Fruit fly (Drosophila melanogaster) whole organism, embryonic: ENCODE results near the gene CG7386.

ENCODE experiments used
- B-H2 ChIP-seq: fragments of 200-800 bp; sonication (Bioruptor generic); optimal IDR thresholded peaks from 2 replicates; lab custom pipeline; 2018; ENCODE audit warnings: missing biosample characterization, mild to moderate bottlenecking, missing genetic modification characterization
- CG1024 ChIP-seq: fragments of 200-800 bp; sonication (Bioruptor generic); IDR thresholded peaks from 2 replicates; pipeline ENCODE4 v1.3.6; 2022; ENCODE audit warnings: missing biosample characterization, missing genetic modification characterization
- CG12155 ChIP-seq: fragments of 200-800 bp; sonication (Bioruptor generic); optimal IDR thresholded peaks from 3 replicates; lab custom pipeline; 2016; ENCODE audit warnings: missing biosample characterization, missing genetic modification characterization
- CG13894 ChIP-seq: fragments of 200-800 bp; sonication (Bioruptor generic); optimal IDR thresholded peaks from 3 replicates; lab custom pipeline; 2018; ENCODE audit warnings: missing biosample characterization, mild to moderate bottlenecking, missing genetic modification characterization, moderate library complexity
- CG1529 ChIP-seq: fragments of 200-800 bp; sonication (Bioruptor generic); optimal IDR thresholded peaks from 3 replicates; lab custom pipeline; 2018; ENCODE audit warnings: missing biosample characterization, missing genetic modification characterization
- CG1603 ChIP-seq: fragments of 200-800 bp; sonication (Bioruptor generic); optimal IDR thresholded peaks from 2 replicates; lab custom pipeline; 2019; ENCODE audit warnings: missing biosample characterization, mild to moderate bottlenecking, missing genetic modification characterization, moderate library complexity
- CG17361 ChIP-seq: fragments of 200-800 bp; sonication (Bioruptor generic); IDR thresholded peaks from 3 replicates; pipeline ENCODE4 v1.3.6; 2022; ENCODE audit warnings: missing biosample characterization, missing genetic modification characterization
- CG17802 ChIP-seq: fragments of 200-800 bp; sonication (Bioruptor generic); optimal IDR thresholded peaks from 2 replicates; lab custom pipeline; 2018; ENCODE audit warnings: missing biosample characterization, mild to moderate bottlenecking, missing genetic modification characterization, moderate library complexity
- CG2678 ChIP-seq: fragments of 200-800 bp; sonication (Bioruptor generic); optimal IDR thresholded peaks from 3 replicates; lab custom pipeline; 2019; ENCODE audit warnings: missing biosample characterization, mild to moderate bottlenecking, missing genetic modification characterization, moderate library complexity
- CG30020 ChIP-seq: fragments of 200-800 bp; optimal IDR thresholded peaks from 2 replicates; lab custom pipeline; 2019; ENCODE audit warnings: missing biosample characterization, mild to moderate bottlenecking, missing genetic modification characterization, moderate library complexity
- CG33213 ChIP-seq: fragments of 200-800 bp; sonication (Bioruptor generic); optimal IDR thresholded peaks from 3 replicates; lab custom pipeline; 2016; ENCODE audit warnings: missing biosample characterization, missing genetic modification characterization
- CG33557 ChIP-seq: fragments of 200-800 bp; sonication (Bioruptor generic); optimal IDR thresholded peaks from 2 replicates; lab custom pipeline; 2019; ENCODE audit warnings: missing biosample characterization, mild to moderate bottlenecking, missing genetic modification characterization, moderate library complexity
- CG34224 ChIP-seq: fragments of 200-800 bp; sonication (Bioruptor generic); IDR thresholded peaks from 3 replicates; pipeline ENCODE4 v1.3.6; 2022; ENCODE audit warnings: missing biosample characterization, missing genetic modification characterization; ENCODE audit not compliant: partially characterized antibody
- CG3726 ChIP-seq: fragments of 200-800 bp; sonication (Bioruptor generic); IDR thresholded peaks from 3 replicates; pipeline ENCODE4, ENCODE4 v1.3.6; 2022; ENCODE audit warnings: missing biosample characterization, missing genetic modification characterization
- CG4328 ChIP-seq: fragments of 200-800 bp; sonication (Bioruptor generic); optimal IDR thresholded peaks from 3 replicates; lab custom pipeline; 2017; ENCODE audit warnings: missing biosample characterization, missing genetic modification reagents, missing genetic modification characterization
- CG4707 ChIP-seq: fragments of 200-800 bp; sonication (Bioruptor generic); optimal IDR thresholded peaks from 2 replicates; lab custom pipeline; 2018; ENCODE audit warnings: missing biosample characterization, mild to moderate bottlenecking, missing genetic modification characterization, moderate library complexity
- CG4730 ChIP-seq: fragments of 200-800 bp; sonication (Bioruptor generic); IDR thresholded peaks from 2 replicates; pipeline ENCODE4 v1.3.6; 2022; ENCODE audit warnings: missing biosample characterization, missing genetic modification characterization
- CG4854 ChIP-seq: fragments of 200-800 bp; sonication (Bioruptor generic); optimal IDR thresholded peaks from 2 replicates; lab custom pipeline; 2016; ENCODE audit warnings: missing biosample characterization, missing genetic modification characterization, inconsistent platforms
- CG6175 ChIP-seq: fragments of 200-800 bp; sonication (Bioruptor generic); IDR thresholded peaks from 3 replicates; pipeline ENCODE4 v1.3.6; 2022; ENCODE audit warnings: missing biosample characterization, missing genetic modification characterization
- CG7357 ChIP-seq: fragments of 200-800 bp; sonication (Bioruptor generic); IDR thresholded peaks from 3 replicates; pipeline ENCODE4 v1.3.6; 2022; ENCODE audit warnings: missing biosample characterization, missing genetic modification characterization
- CG7839 ChIP-seq: fragments of 200-800 bp; sonication (Bioruptor generic); optimal IDR thresholded peaks from 3 replicates; lab custom pipeline; 2018; ENCODE audit warnings: missing biosample characterization, mild to moderate bottlenecking, missing genetic modification characterization, moderate library complexity
- CG8281 ChIP-seq: fragments of 200-800 bp; sonication (Bioruptor generic); optimal IDR thresholded peaks from 2 replicates; lab custom pipeline; 2018; ENCODE audit warnings: missing biosample characterization, mild to moderate bottlenecking, missing genetic modification characterization, moderate library complexity
- CG9876 ChIP-seq: fragments of 200-800 bp; sonication (Bioruptor generic); optimal IDR thresholded peaks from 2 replicates; lab custom pipeline; 2016; ENCODE audit warnings: missing biosample characterization, missing genetic modification characterization
- CG9932 ChIP-seq: fragments of 200-800 bp; sonication (Bioruptor generic); IDR thresholded peaks from 2 replicates; pipeline ENCODE4 v1.3.6; 2022; ENCODE audit warnings: missing biosample characterization, missing genetic modification characterization
- Doc2 ChIP-seq: fragments of 200-800 bp; sonication (Bioruptor generic); IDR thresholded peaks from 2 replicates; pipeline ENCODE4 v1.3.6; 2022; ENCODE audit warnings: missing biosample characterization, missing genetic modification characterization
- ERR ChIP-seq: fragments of 200-800 bp; sonication (Bioruptor generic); optimal IDR thresholded peaks from 2 replicates; lab custom pipeline; 2016; ENCODE audit warnings: missing biosample characterization, missing genetic modification characterization
- Ets97D ChIP-seq: fragments of 200-800 bp; sonication (Bioruptor generic); optimal IDR thresholded peaks from 3 replicates; lab custom pipeline; 2016; ENCODE audit warnings: missing biosample characterization, missing genetic modification characterization
- HLH3B ChIP-seq: fragments of 200-800 bp; sonication (Bioruptor generic); IDR thresholded peaks from 2 replicates; pipeline ENCODE4 v1.3.6; 2022; ENCODE audit warnings: missing biosample characterization, missing genetic modification characterization
- HLHmδ ChIP-seq: fragments of 200-800 bp; sonication (Bioruptor generic); optimal IDR thresholded peaks from 2 replicates; lab custom pipeline; 2018; ENCODE audit warnings: missing biosample characterization, mild to moderate bottlenecking, missing genetic modification characterization, moderate library complexity
- Hr39 ChIP-seq: fragments of >200 bp; optimal IDR thresholded peaks from 2 replicates; lab custom pipeline; 2017
- Lpt ChIP-seq: fragments of >200 bp; optimal IDR thresholded peaks from 2 replicates; lab custom pipeline; 2018; ENCODE audit warnings: missing biosample characterization, missing genetic modification characterization
- Nf-YA ChIP-seq: fragments of 200-800 bp; sonication (Bioruptor generic); IDR thresholded peaks from 2 replicates; pipeline ENCODE4 v1.3.6; 2022; ENCODE audit warnings: missing biosample characterization, missing genetic modification characterization
- Pdp1 ChIP-seq, 2 experiments: fragments of 200-800 bp; sonication (Bioruptor generic); optimal IDR thresholded peaks; 3 replicates each; lab custom pipeline; 2016; ENCODE audit warnings: missing biosample characterization in 2 of 2, missing genetic modification characterization in 2 of 2, mild to moderate bottlenecking in 1 of 2, moderate library complexity in 1 of 2
- Ptx1 ChIP-seq: fragments of 200-800 bp; sonication (Bioruptor generic); IDR thresholded peaks from 2 replicates; pipeline ENCODE4 v1.3.6; 2022; ENCODE audit warnings: missing biosample characterization, missing genetic modification characterization
- amos ChIP-seq: fragments of 200-800 bp; sonication (Bioruptor generic); IDR thresholded peaks from 2 replicates; pipeline ENCODE4 v1.3.6; 2022; ENCODE audit warnings: missing biosample characterization, missing genetic modification characterization; ENCODE audit not compliant: partially characterized antibody
- chif ChIP-seq, 2 experiments: fragments of 200-800 bp; sonication (Bioruptor generic); optimal IDR thresholded peaks; 3 replicates each; lab custom pipeline; 2016; ENCODE audit warnings: missing biosample characterization in 2 of 2, missing genetic modification characterization in 2 of 2
- chinmo ChIP-seq: fragments of 200-800 bp; sonication (Bioruptor generic); IDR thresholded peaks from 4 replicates; pipeline ENCODE4 v1.3.6; 2022; ENCODE audit warnings: missing biosample characterization, missing genetic modification characterization; ENCODE audit not compliant: partially characterized antibody
- dan ChIP-seq: fragments of 200-800 bp; sonication (Bioruptor generic); IDR thresholded peaks from 2 replicates; pipeline ENCODE4 v1.3.6; 2022; ENCODE audit warnings: missing biosample characterization, missing genetic modification characterization
- dpn ChIP-seq, 2 experiments: fragments of 200-800 bp; sonication (Bioruptor generic); optimal IDR thresholded peaks; 3 replicates each; lab custom pipeline; 2016; ENCODE audit warnings: missing biosample characterization in 2 of 2, missing genetic modification characterization in 2 of 2
- ems ChIP-seq: fragments of 200-800 bp; sonication (Bioruptor generic); optimal IDR thresholded peaks from 3 replicates; lab custom pipeline; 2016; ENCODE audit warnings: missing biosample characterization, missing genetic modification characterization
- fu2 ChIP-seq: fragments of 200-800 bp; sonication (Bioruptor generic); optimal IDR thresholded peaks from 2 replicates; lab custom pipeline; 2016; ENCODE audit warnings: missing biosample characterization, missing genetic modification characterization
- gcm2 ChIP-seq: fragments of 200-800 bp; sonication (Bioruptor generic); optimal IDR thresholded peaks from 2 replicates; lab custom pipeline; 2016; ENCODE audit warnings: missing biosample characterization, missing genetic modification characterization
- hb ChIP-seq: fragments of 200-800 bp; sonication (Bioruptor generic); IDR thresholded peaks from 3 replicates; pipeline ENCODE4 v1.3.6; 2022; ENCODE audit warnings: missing biosample characterization, missing genetic modification characterization; ENCODE audit not compliant: partially characterized antibody
- her ChIP-seq: fragments of 200-800 bp; sonication (Bioruptor generic); optimal IDR thresholded peaks from 2 replicates; lab custom pipeline; 2016; ENCODE audit warnings: missing biosample characterization, missing genetic modification characterization
- hth ChIP-seq: fragments of >200 bp; optimal IDR thresholded peaks from 2 replicates; lab custom pipeline; 2017; ENCODE audit warnings: inconsistent platforms
- nmo ChIP-seq: fragments of 200-800 bp; sonication (Bioruptor generic); optimal IDR thresholded peaks from 2 replicates; lab custom pipeline; 2018; ENCODE audit warnings: missing biosample characterization, mild to moderate bottlenecking, missing genetic modification characterization, moderate library complexity
- pnt ChIP-seq: fragments of 200-800 bp; sonication (Bioruptor generic); optimal IDR thresholded peaks from 3 replicates; lab custom pipeline; 2016; ENCODE audit warnings: missing biosample characterization, missing genetic modification characterization
- slou ChIP-seq: fragments of 200-800 bp; sonication (Bioruptor generic); optimal IDR thresholded peaks from 3 replicates; lab custom pipeline; 2016; ENCODE audit warnings: missing biosample characterization, missing genetic modification characterization
- sna ChIP-seq: fragments of 200-800 bp; sonication (Bioruptor generic); IDR thresholded peaks from 2 replicates; pipeline ENCODE4 v1.3.6; 2022; ENCODE audit warnings: missing biosample characterization, missing genetic modification characterization; ENCODE audit not compliant: partially characterized antibody
- tin ChIP-seq: fragments of 200-800 bp; sonication (Bioruptor generic); optimal IDR thresholded peaks from 3 replicates; lab custom pipeline; 2016; ENCODE audit warnings: missing biosample characterization, missing genetic modification characterization
- usp ChIP-seq: fragments of >200 bp; optimal IDR thresholded peaks from 2 replicates; lab custom pipeline; 2017; ENCODE audit warnings: missing biosample characterization, missing genetic modification characterization

Gene CG7386

DNA sequence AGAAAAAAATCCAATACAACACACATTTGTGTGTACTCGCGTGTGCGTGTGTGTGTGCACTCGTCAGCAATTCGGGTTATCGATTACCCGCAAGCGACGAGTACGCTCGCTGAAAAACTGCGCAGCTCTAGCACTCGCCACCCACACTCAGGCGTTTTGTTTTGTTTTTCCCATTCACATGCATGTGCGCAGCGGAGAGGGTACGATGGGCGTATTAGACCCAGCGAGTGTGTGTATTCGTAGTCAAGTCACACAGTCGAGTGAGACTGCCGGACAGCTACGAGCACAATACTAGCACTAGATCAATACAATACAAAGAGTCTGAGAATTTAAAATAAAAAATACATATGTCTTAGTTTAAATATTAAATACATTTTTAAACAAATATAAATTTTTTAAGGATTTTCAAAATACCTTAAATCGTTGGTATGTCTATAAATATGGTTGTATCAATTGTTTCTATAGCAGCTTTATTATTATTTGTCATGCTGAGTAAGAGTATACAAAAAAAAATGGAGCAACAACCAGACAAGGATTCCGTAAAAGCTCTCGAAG lies 4.6 kb upstream of the CG7386 start, which contains the start of the genes D19B and CG43293 (continued):
- TF ChIP-seq CG13894 (peak; percentile 84), CG33213 (peak; percentile 81), ERR (GFP tag; lab: Kevin White, UChicago) (peak; percentile 90), Doc2 (GFP tag; lab: Robert Waterston, UW) (no peak), CG1024 (GFP tag; lab: Robert Waterston, UW) (peak; percentile 86), dpn (GFP tag; optimal IDR thresholded peaks at IDR 0.05; lab: Kevin White, UChicago) (peak; percentile 92 to 93), chif (GFP tag; optimal IDR thresholded peaks at IDR 0.05; lab: Kevin White, UChicago) (peak; percentile 80 to 87), HLHmδ (GFP tag; lab: Kevin White, UChicago) (peak; percentile 81), amos (peak; percentile 55; the same call in 1 of the 2 replicates), tin (peak; percentile 92), CG8281 (tag; lab: Kevin White, UChicago) (peak; percentile 61), fu2 (peak; percentile 77), CG9876 (GFP tag; lab: Kevin White, UChicago) (peak; percentile 78), CG1603 (tag; lab: Kevin White, UChicago) (peak; percentile 91), slou (GFP tag; lab: Kevin White, UChicago) (peak; percentile 59), CG7357 (GFP tag; lab: Robert Waterston, UW) (peak; percentile 54; the same call in 1 of the 3 replicates), nmo (GFP tag; lab: Kevin White, UChicago) (peak; percentile 78), CG12155 (GFP tag; lab: Kevin White, UChicago) (peak; percentile 100), CG2678 (peak; percentile 90), dan (GFP tag; lab: Robert Waterston, UW) (no peak), ems (GFP tag; lab: Kevin White, UChicago) (peak; percentile 89), sna (GFP tag; lab: Robert Waterston, UW) (peak; percentile 54; the same call in 1 of the 2 replicates), CG34224 (peak; percentile 53; the same call in 2 of the 3 replicates), hb (GFP tag; lab: Robert Waterston, UW) (no peak), CG4854 (GFP tag; lab: Kevin White, UChicago) (peak; percentile 73), chinmo (GFP tag; lab: Robert Waterston, UW) (peak; percentile 98), CG9932 (GFP tag; lab: Robert Waterston, UW) (peak; percentile 95), hth (no peak), Ets97D (peak; percentile 74), CG3726 (GFP tag; lab: Robert Waterston, UW) (peak; percentile 87), usp (GFP tag; lab: Kevin White, UChicago) (no peak), CG4730 (GFP tag; lab: Robert Waterston, UW) (peak; percentile 86), Nf-YA (GFP tag; lab: Robert Waterston, UW) (peak; percentile 70), CG4707 (GFP tag; lab: Kevin White, UChicago) (peak; percentile 91), gcm2 (GFP tag; lab: Kevin White, UChicago) (peak; percentile 66), CG6175 (GFP tag; lab: Robert Waterston, UW) (peak; percentile 86; the same call in 2 of the 3 replicates), pnt (GFP tag; lab: Kevin White, UChicago) (peak; percentile 83), CG4328 (GFP tag; lab: Kevin White, UChicago) (peak; percentile 76), CG1529 (peak; percentile 72), Lpt (GFP tag; lab: Kevin White, UChicago) (no peak), CG17802 (tag; lab: Kevin White, UChicago) (peak; percentile 60), CG17361 (peak; percentile 91), HLH3B (peak; percentile 91), CG7839 (tag; lab: Kevin White, UChicago) (peak; percentile 88), B-H2 (peak; percentile 87), Ptx1 (GFP tag; lab: Robert Waterston, UW) (peak; percentile 94), CG33557 (GFP tag; lab: Kevin White, UChicago) (peak; percentile 38), CG30020 (tag; lab: Kevin White, UChicago) (peak; percentile 53), Pdp1 (GFP tag; optimal IDR thresholded peaks at IDR 0.05; lab: Kevin White, UChicago) (peak; percentile 82 to 87), her (GFP tag; lab: Kevin White, UChicago) (peak; percentile 88), Hr39 (lab: Kevin White, UChicago) (no peak)
